Worm (Caenorhabditis elegans) whole organism, L2 larva: ENCODE measurements around the gene hpo-28.
A peak's percentile ranks its signal among the peaks of the same experiment; 100 is the strongest.

Experiments
- C34F6.9 ChIP-seq: fragments of 150-350 bp; optimal IDR thresholded peaks from 2 replicates; lab custom pipeline; 2014; ENCODE audit warnings: missing biosample characterization, missing genetic modification characterization
- F13H6.1 ChIP-seq: sonication (generic microtip); optimal IDR thresholded peaks from 2 replicates; lab custom pipeline; 2016; ENCODE audit warnings: missing genetic modification characterization, missing compliant biosample characterization
- R02D3.7 ChIP-seq: fragments of 150-350 bp; optimal IDR thresholded peaks from 2 replicates; lab custom pipeline; 2014; ENCODE audit warnings: missing biosample characterization, missing genetic modification characterization
- Y55F3AM.14 ChIP-seq: fragments of 200-800 bp; sonication (Bioruptor generic); optimal IDR thresholded peaks from 2 replicates; lab custom pipeline; 2018; ENCODE audit warnings: mild to moderate bottlenecking, missing genetic modification characterization, missing compliant biosample characterization
- ZK546.5 ChIP-seq: sonication (generic microtip); optimal IDR thresholded peaks from 2 replicates; lab custom pipeline; 2017; ENCODE audit warnings: missing biosample characterization, missing genetic modification characterization
- alr-1 ChIP-seq: fragments of 150-350 bp; optimal IDR thresholded peaks from 2 replicates; lab custom pipeline; 2014; ENCODE audit warnings: missing biosample characterization, missing genetic modification characterization
- aly-2 ChIP-seq: fragments of 150-350 bp; optimal IDR thresholded peaks from 2 replicates; lab custom pipeline; 2014; ENCODE audit warnings: missing biosample characterization, missing genetic modification characterization
- ama-1 ChIP-seq: fragments of 150-350 bp; optimal IDR thresholded peaks from 2 replicates; lab custom pipeline; 2018; ENCODE audit warnings: inconsistent platforms
- blmp-1 ChIP-seq: sonication (generic microtip); optimal IDR thresholded peaks from 2 replicates; lab custom pipeline; 2017; ENCODE audit warnings: missing genetic modification characterization, mild to moderate bottlenecking, missing compliant biosample characterization, antibody characterized with exemption, moderate library complexity; ENCODE audit not compliant: insufficient read depth
- ceh-16 ChIP-seq: fragments of 150-350 bp; optimal IDR thresholded peaks from 2 replicates; lab custom pipeline; 2014; ENCODE audit warnings: missing biosample characterization, missing genetic modification characterization
- ceh-82 ChIP-seq: fragments of 150-350 bp; optimal IDR thresholded peaks from 2 replicates; lab custom pipeline; 2014; ENCODE audit warnings: missing biosample characterization, missing genetic modification characterization
- crh-2 ChIP-seq: sonication (generic microtip); optimal IDR thresholded peaks from 2 replicates; lab custom pipeline; 2017; ENCODE audit warnings: missing biosample characterization, missing genetic modification characterization
- dmd-4 ChIP-seq: sonication (generic microtip); optimal IDR thresholded peaks from 2 replicates; lab custom pipeline; 2017; ENCODE audit warnings: missing biosample characterization, missing genetic modification characterization
- egl-27 ChIP-seq: sonication (generic microtip); optimal IDR thresholded peaks from 3 replicates; lab custom pipeline; 2017; ENCODE audit warnings: missing biosample characterization, missing genetic modification reagents, missing genetic modification characterization
- elt-1 ChIP-seq: fragments of 150-350 bp; optimal IDR thresholded peaks from 2 replicates; lab custom pipeline; 2014; ENCODE audit warnings: missing biosample characterization, missing genetic modification characterization
- elt-3 ChIP-seq: sonication (generic microtip); optimal IDR thresholded peaks from 2 replicates; lab custom pipeline; 2017; ENCODE audit warnings: missing biosample characterization, missing genetic modification characterization
- fos-1 ChIP-seq: fragments of 150-350 bp; optimal IDR thresholded peaks from 2 replicates; lab custom pipeline; 2014; ENCODE audit warnings: missing biosample characterization, missing genetic modification characterization
- gmeb-1 ChIP-seq: fragments of 150-350 bp; optimal IDR thresholded peaks from 2 replicates; lab custom pipeline; 2014; ENCODE audit warnings: missing biosample characterization, missing genetic modification characterization
- lin-11 ChIP-seq: fragments of 150-350 bp; sonication (generic microtip); optimal IDR thresholded peaks from 2 replicates; lab custom pipeline; 2014; ENCODE audit warnings: missing biosample characterization, missing genetic modification characterization, inconsistent platforms, mixed read lengths
- lin-13 ChIP-seq: fragments of 150-350 bp; optimal IDR thresholded peaks from 2 replicates; lab custom pipeline; 2014; ENCODE audit warnings: missing biosample characterization, missing genetic modification reagents, missing genetic modification characterization
- lin-39 ChIP-seq: fragments of 150-350 bp; optimal IDR thresholded peaks from 2 replicates; lab custom pipeline; 2014; ENCODE audit warnings: missing biosample characterization, missing genetic modification reagents, missing genetic modification characterization
- lsy-2 ChIP-seq, 2 experiments: fragments of 150-350 bp in 1 of 2; sonication (generic microtip) in 1 of 2; optimal IDR thresholded peaks; 2 replicates each; lab custom pipeline; 2014 to 2017; ENCODE audit warnings: missing biosample characterization in 2 of 2, missing genetic modification characterization in 2 of 2
- mab-5 ChIP-seq: fragments of 150-350 bp; optimal IDR thresholded peaks from 2 replicates; lab custom pipeline; 2014; ENCODE audit warnings: missing biosample characterization, missing genetic modification characterization
- mbf-1 ChIP-seq: sonication (generic microtip); optimal IDR thresholded peaks from 2 replicates; lab custom pipeline; 2017; ENCODE audit warnings: missing biosample characterization, missing genetic modification characterization
- mdl-1 ChIP-seq, 2 experiments: fragments of 150-350 bp in 1 of 2; sonication (generic microtip) in 1 of 2; optimal IDR thresholded peaks; 2 replicates each; lab custom pipeline; 2017; ENCODE audit warnings: missing biosample characterization in 2 of 2, missing genetic modification characterization in 2 of 2
- nhr-10 ChIP-seq: sonication (generic microtip); optimal IDR thresholded peaks from 2 replicates; lab custom pipeline; 2017; ENCODE audit warnings: missing biosample characterization, missing genetic modification characterization
- nhr-11 ChIP-seq: fragments of 150-350 bp; optimal IDR thresholded peaks from 2 replicates; lab custom pipeline; 2014; ENCODE audit warnings: missing biosample characterization, missing genetic modification characterization
- nhr-12 ChIP-seq: fragments of 150-350 bp; optimal IDR thresholded peaks from 2 replicates; lab custom pipeline; 2014; ENCODE audit warnings: missing biosample characterization, missing genetic modification characterization
- nhr-129 ChIP-seq: fragments of 150-350 bp; optimal IDR thresholded peaks from 2 replicates; lab custom pipeline; 2014; ENCODE audit warnings: missing biosample characterization, missing genetic modification characterization
- nhr-21 ChIP-seq: fragments of 150-350 bp; optimal IDR thresholded peaks from 2 replicates; lab custom pipeline; 2014; ENCODE audit warnings: missing biosample characterization, missing genetic modification characterization
- nhr-23 ChIP-seq: fragments of 150-350 bp; optimal IDR thresholded peaks from 2 replicates; lab custom pipeline; 2014; ENCODE audit warnings: missing biosample characterization, missing genetic modification reagents, missing genetic modification characterization
- nhr-25 ChIP-seq: fragments of 150-350 bp; sonication (generic microtip); optimal IDR thresholded peaks from 3 replicates; lab custom pipeline; 2014; ENCODE audit warnings: missing biosample characterization, missing genetic modification characterization
- nhr-6 ChIP-seq: fragments of 150-350 bp; optimal IDR thresholded peaks from 2 replicates; lab custom pipeline; 2014; ENCODE audit warnings: missing biosample characterization, missing genetic modification characterization
- nhr-77 ChIP-seq: fragments of 150-350 bp; optimal IDR thresholded peaks from 2 replicates; lab custom pipeline; 2014; ENCODE audit warnings: missing biosample characterization, missing genetic modification characterization
- peb-1 ChIP-seq: fragments of 150-350 bp; optimal IDR thresholded peaks from 2 replicates; lab custom pipeline; 2014; ENCODE audit warnings: missing biosample characterization, missing genetic modification characterization
- sem-4 ChIP-seq: fragments of 150-350 bp; optimal IDR thresholded peaks from 2 replicates; lab custom pipeline; 2014; ENCODE audit warnings: missing biosample characterization, missing genetic modification reagents, missing genetic modification characterization
- skn-1 ChIP-seq: sonication (generic microtip); optimal IDR thresholded peaks from 2 replicates; lab custom pipeline; 2017; ENCODE audit warnings: missing biosample characterization, missing genetic modification characterization
- sma-3 ChIP-seq: sonication (generic microtip); optimal IDR thresholded peaks from 2 replicates; lab custom pipeline; 2016; ENCODE audit warnings: missing genetic modification reagents, missing genetic modification characterization, missing compliant biosample characterization
- sma-9 ChIP-seq, 2 experiments: fragments of 150-350 bp in 1 of 2; sonication (generic microtip) in 1 of 2; optimal IDR thresholded peaks; 2 replicates each; lab custom pipeline; 2014 to 2016; ENCODE audit warnings: missing genetic modification characterization in 2 of 2, mild to moderate bottlenecking in 1 of 2, missing biosample characterization in 1 of 2, missing compliant biosample characterization in 1 of 2, missing genetic modification reagents in 1 of 2, moderate library complexity in 1 of 2
- snpc-4 ChIP-seq: fragments of 150-350 bp; optimal IDR thresholded peaks from 2 replicates; lab custom pipeline; 2014; ENCODE audit warnings: missing biosample characterization, missing genetic modification characterization
- unc-39 ChIP-seq: fragments of 150-350 bp; optimal IDR thresholded peaks from 2 replicates; lab custom pipeline; 2014; ENCODE audit warnings: missing biosample characterization, missing genetic modification characterization
- unc-55 ChIP-seq: fragments of 150-350 bp; sonication (generic microtip); optimal IDR thresholded peaks from 3 replicates; lab custom pipeline; 2014; ENCODE audit warnings: missing biosample characterization, missing genetic modification reagents, missing genetic modification characterization
- unc-62 ChIP-seq: fragments of 150-350 bp; optimal IDR thresholded peaks from 2 replicates; lab custom pipeline; 2014; ENCODE audit warnings: missing biosample characterization, missing genetic modification reagents, missing genetic modification characterization
- zag-1 ChIP-seq: fragments of 150-350 bp; optimal IDR thresholded peaks from 2 replicates; lab custom pipeline; 2014; ENCODE audit warnings: missing biosample characterization, missing genetic modification characterization
- ztf-11 ChIP-seq: sonication (generic microtip); optimal IDR thresholded peaks from 2 replicates; lab custom pipeline; 2017; ENCODE audit warnings: missing biosample characterization, missing genetic modification characterization
- ztf-4 ChIP-seq: fragments of 150-350 bp; optimal IDR thresholded peaks from 2 replicates; lab custom pipeline; 2014; ENCODE audit warnings: missing biosample characterization, missing genetic modification characterization

Gene hpo-28

ce11 chrIII:5683998-5684397 lies 25.1 kb downstream of the hpo-28 start, which contains the start of gene rcan-1:
TSS of gene rcan-1 (minus strand) at chrIII:5684098.
- TF ChIP-seq nhr-25 (tag; lab: Kevin White, UChicago) (no peak), dmd-4 (tag; lab: Kevin White, UChicago) (no peak), nhr-6 (no peak), sem-4 (no peak), nhr-10 (tag; lab: Kevin White, UChicago) (no peak), elt-3 (tag; lab: Kevin White, UChicago) (no peak), lin-39 (tag; lab: Kevin White, UChicago) (no peak), skn-1 (tag; lab: Kevin White, UChicago) (no peak), nhr-77 (no peak), snpc-4 (no peak), sma-9 (GFP tag; optimal IDR thresholded peaks at IDR 0.05; lab: Kevin White, UChicago) (no peak), sma-9 (tag; optimal IDR thresholded peaks at IDR 0.05; lab: Kevin White, UChicago) (no peak), nhr-129 (no peak), ama-1 (lab: Kevin White, UChicago) (no peak), nhr-23 (no peak), zag-1 (no peak), lin-13 (GFP tag; lab: Kevin White, UChicago) (no peak), fos-1 (tag; lab: Kevin White, UChicago) (no peak)

- TF ChIP-seq nhr-10 (tag; lab: Kevin White, UChicago): no peak
- TF ChIP-seq zag-1: no peak
- TF ChIP-seq nhr-21 (tag; lab: Kevin White, UChicago): no peak
- TF ChIP-seq ZK546.5 (tag; lab: Kevin White, UChicago): no peak
- TF ChIP-seq mbf-1 (tag; lab: Kevin White, UChicago): no peak
- no peak for TF ChIP-seq unc-55 (GFP tag; lab: Kevin White, UChicago)
- TF ChIP-seq egl-27: no peak
- TF ChIP-seq snpc-4: no peak
- TF ChIP-seq lin-13 (GFP tag; lab: Kevin White, UChicago): no peak
- TF ChIP-seq mdl-1 (tag; optimal IDR thresholded peaks at IDR 0.05; lab: Kevin White, UChicago): no peak
- no peak for TF ChIP-seq blmp-1 (tag; lab: Kevin White, UChicago)
- no peak for TF ChIP-seq nhr-11
- no peak for TF ChIP-seq gmeb-1 (tag; lab: Kevin White, UChicago)
- no peak for TF ChIP-seq R02D3.7 (tag; lab: Kevin White, UChicago)
- TF ChIP-seq F13H6.1 (tag; lab: Kevin White, UChicago): no peak
- no peak for TF ChIP-seq sma-9 (GFP tag; optimal IDR thresholded peaks at IDR 0.05; lab: Kevin White, UChicago)
- TF ChIP-seq sma-9 (tag; optimal IDR thresholded peaks at IDR 0.05; lab: Kevin White, UChicago): no peak
- TF ChIP-seq, all 48 proteins: peak for 0
Observed at ce11 chrIII:5680141-5680540, 29.0 kb downstream of the hpo-28 start, which contains the start of gene pst-2. TSS of gene pst-2 (plus strand) at chrIII:5680433.

- TF ChIP-seq crh-2 (tag; lab: Kevin White, UChicago) (peak; percentile 99), aly-2 (tag; lab: Kevin White, UChicago) (no peak), blmp-1 (tag; lab: Kevin White, UChicago) (peak; percentile 94), ztf-4 (tag; lab: Kevin White, UChicago) (peak; percentile 98), ceh-82 (peak; percentile 96), elt-3 (tag; lab: Kevin White, UChicago) (no peak), peb-1 (no peak), nhr-6 (peak; percentile 98), sma-9 (GFP tag; optimal IDR thresholded peaks at IDR 0.05; lab: Kevin White, UChicago) (peak; percentile 99), sma-9 (tag; optimal IDR thresholded peaks at IDR 0.05; lab: Kevin White, UChicago) (no peak), nhr-129 (peak; percentile 99), unc-62 (GFP tag; lab: Kevin White, UChicago) (peak; percentile 84), ztf-11 (tag; lab: Kevin White, UChicago) (peak; percentile 45), nhr-11 (peak; percentile 73), snpc-4 (peak; percentile 94), lin-13 (GFP tag; lab: Kevin White, UChicago) (peak; percentile 98), Y55F3AM.14 (GFP tag; lab: Kevin White, UChicago) (peak; percentile 85), unc-55 (GFP tag; lab: Kevin White, UChicago) (peak; percentile 100), mbf-1 (tag; lab: Kevin White, UChicago) (no peak), lin-39 (tag; lab: Kevin White, UChicago) (peak; percentile 85), C34F6.9 (tag; lab: Kevin White, UChicago) (peak; percentile 99), lsy-2 (tag; optimal IDR thresholded peaks at IDR 0.05; lab: Kevin White, UChicago) (peak; percentile 94 to 98), ZK546.5 (tag; lab: Kevin White, UChicago) (peak; percentile 91), alr-1 (tag; lab: Kevin White, UChicago) (no peak), ama-1 (lab: Kevin White, UChicago) (peak; percentile 88), R02D3.7 (tag; lab: Kevin White, UChicago) (peak; percentile 98), elt-1 (no peak), mab-5 (tag; lab: Kevin White, UChicago) (peak; percentile 97), nhr-12 (tag; lab: Kevin White, UChicago) (peak; percentile 69), mdl-1 (tag; optimal IDR thresholded peaks at IDR 0.05; lab: Kevin White, UChicago) (peak; percentile 80 to 94), gmeb-1 (tag; lab: Kevin White, UChicago) (peak; percentile 99), sma-3 (GFP tag; lab: Kevin White, UChicago) (peak; percentile 99), nhr-10 (tag; lab: Kevin White, UChicago) (peak; percentile 90), skn-1 (tag; lab: Kevin White, UChicago) (peak; percentile 85), unc-39 (tag; lab: Kevin White, UChicago) (peak; percentile 62), lin-11 (tag; lab: Kevin White, UChicago) (peak; percentile 98), sem-4 (peak; percentile 99), dmd-4 (tag; lab: Kevin White, UChicago) (peak; percentile 79), nhr-25 (tag; lab: Kevin White, UChicago) (peak; percentile 99), ceh-16 (tag; lab: Kevin White, UChicago) (peak; percentile 94)
Observed at ce11 chrIII:5678935-5679334, 30.2 kb downstream of the hpo-28 start, which contains the start of the genes ska-3 and rps-12. TSS of gene ska-3 (minus strand) at chrIII:5679005. TSS of gene rps-12 (plus strand) at chrIII:5679298.
